Worm (Caenorhabditis elegans) whole organism, L4/young adult: ENCODE data around the gene oac-10.

Experiments
- W03F9.2 ChIP-seq: fragments of 150-350 bp; optimal IDR thresholded peaks from 2 replicates; lab custom pipeline; 2014; ENCODE audit warnings: missing biosample characterization, missing genetic modification characterization
- him-1 ChIP-seq: sonication (generic microtip); optimal IDR thresholded peaks from 2 replicates; lab custom pipeline; 2016; ENCODE audit warnings: missing genotype, missing genetic modification reagents, missing genetic modification characterization, missing compliant biosample characterization

- TF ChIP-seq W03F9.2 (tag; lab: Kevin White, UChicago): no peak
- TF ChIP-seq him-1: no peak
These were observed 37.0 kb downstream of the oac-10 start, which contains the start of the genes F53C3.11 and fbxb-103 for ce11 chrII:3906615-3907190.
